Worm (Caenorhabditis elegans): ENCODE data around the gene srz-10.

srz-10 gene

DNA sequence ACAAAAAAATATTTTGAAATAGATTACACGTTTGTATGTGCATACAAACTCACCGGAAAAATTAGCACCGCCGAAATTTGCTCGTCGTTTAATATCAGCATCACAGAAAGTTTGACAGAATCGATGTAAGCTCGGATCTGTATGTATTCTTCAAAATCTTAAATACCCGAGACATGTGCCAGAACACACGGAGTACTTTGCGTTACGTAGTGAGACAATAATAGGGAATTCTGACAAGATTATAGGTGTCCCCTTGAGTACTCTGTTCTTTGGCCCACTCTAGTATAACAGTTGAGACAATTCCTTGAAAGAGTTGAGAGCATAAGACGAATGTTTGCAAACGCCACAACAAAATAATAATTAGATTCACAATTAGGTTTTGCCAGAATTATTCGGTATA, 5.3 kb downstream of the srz-10 start, which contains the start of gene srx-48:
Gene srx-48 (minus strand): TSS at position 101 of the 400 bp plus-strand sequence.
- TF ChIP-seq nhr-42 (GFP tag; IDR thresholded peaks at IDR 0.05) (no peak), mxl-3 (GFP tag; optimal IDR thresholded peaks at IDR 0.05) (no peak), lin-15B (tag; optimal IDR thresholded peaks at IDR 0.05) (no peak), F49E8.2 (tag; optimal IDR thresholded peaks at IDR 0.05; ENCODE audit: borderline replicate concordance) (no peak), nhr-28 (tag; optimal IDR thresholded peaks at IDR 0.05) (no peak), snpc-1.2 (GFP tag; IDR thresholded peaks at IDR 0.05) (no peak), unc-39 (tag; optimal IDR thresholded peaks at IDR 0.05) (no peak)

DNA sequence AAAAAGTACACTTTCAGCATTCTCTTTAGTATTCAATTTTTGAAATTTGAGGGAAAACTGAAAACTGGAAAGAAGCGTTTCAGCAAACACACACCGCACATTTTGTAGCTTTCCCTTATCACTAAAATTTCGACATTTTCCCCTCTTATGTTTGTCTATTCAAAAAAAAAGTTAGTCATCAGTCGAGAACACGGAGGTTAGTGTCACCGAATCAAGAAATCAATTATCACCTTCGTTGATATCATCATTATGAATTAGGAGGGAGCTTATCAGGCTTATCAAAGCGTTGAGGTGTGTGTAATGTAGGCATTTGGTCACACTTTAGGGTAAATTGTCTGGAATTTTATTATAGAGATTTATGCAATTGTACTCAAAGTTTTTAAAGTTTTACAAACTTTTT, 10.3 kb downstream of the srz-10 start, which contains the start of gene cpr-3:
Gene cpr-3 (minus strand): TSS at position 104 of the 400 bp plus-strand sequence.
- TF ChIP-seq F37D6.2 (tag; optimal IDR thresholded peaks at IDR 0.05), result no peak
- TF ChIP-seq nhr-111 (GFP tag; optimal IDR thresholded peaks at IDR 0.05), result no peak
- peak; percentile 49 for TF ChIP-seq hlh-30 (tag; optimal IDR thresholded peaks at IDR 0.05; ENCODE audit: insufficient read depth)
- peak; percentile 83 for TF ChIP-seq nhr-77 (tag; optimal IDR thresholded peaks at IDR 0.05)
- peak; percentile 99 for TF ChIP-seq nhr-6 (tag; optimal IDR thresholded peaks at IDR 0.05)
- no peak for TF ChIP-seq gei-8 (GFP tag; optimal IDR thresholded peaks at IDR 0.05)
- TF ChIP-seq nhr-48 (tag; optimal IDR thresholded peaks at IDR 0.05), result peak; percentile 27
- TF ChIP-seq mdl-1 (tag; optimal IDR thresholded peaks at IDR 0.05), result peak in 1 of 2 experiments; percentile 30
- peak; percentile 95 for TF ChIP-seq dmd-6 (GFP tag; IDR thresholded peaks at IDR 0.05)
- peak; percentile 73 for TF ChIP-seq dve-1 (tag; optimal IDR thresholded peaks at IDR 0.05; ENCODE audit: insufficient read depth)
- TF ChIP-seq ztf-7 (tag; optimal IDR thresholded peaks at IDR 0.05), result peak; percentile 31
- TF ChIP-seq daf-16 (GFP tag; optimal IDR thresholded peaks at IDR 0.05), result no peak
- TF ChIP-seq daf-16 (tag; optimal IDR thresholded peaks at IDR 0.05), result peak; percentile 85
- no peak for TF ChIP-seq sdz-12 (GFP tag; optimal IDR thresholded peaks at IDR 0.05)
- peak; percentile 99 for TF ChIP-seq pqm-1 (tag; optimal IDR thresholded peaks at IDR 0.05)
- peak; percentile 98 for TF ChIP-seq nhr-28 (tag; optimal IDR thresholded peaks at IDR 0.05)
- no peak for TF ChIP-seq nhr-11 (tag; optimal IDR thresholded peaks at IDR 0.05)
- TF ChIP-seq nhr-42 (GFP tag; IDR thresholded peaks at IDR 0.05), result no peak

DNA sequence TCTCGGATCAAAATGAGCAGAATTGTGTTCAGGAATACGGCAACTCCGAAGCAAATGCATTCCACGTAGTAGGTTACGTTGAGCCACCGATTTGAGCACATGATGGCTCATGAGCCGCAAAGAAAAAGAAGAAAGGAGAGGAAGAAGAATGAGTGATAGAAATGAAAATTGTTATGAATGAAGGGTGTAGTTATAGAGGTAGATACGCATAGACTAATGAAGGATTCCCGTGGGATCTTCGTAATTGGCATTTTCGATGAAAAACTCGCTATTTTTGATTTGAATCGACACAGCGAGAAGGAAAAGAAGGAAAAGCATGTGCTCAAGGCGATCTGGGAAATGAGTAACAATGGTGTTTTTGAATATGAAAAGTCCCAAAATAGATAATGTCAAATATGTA, 15.0 kb downstream of the srz-10 start, which contains the start of gene str-96:
Gene str-96 (minus strand): TSS at position 101 of the 400 bp plus-strand sequence.
- no peak for TF ChIP-seq zip-11 (GFP tag; IDR thresholded peaks at IDR 0.05)
- TF ChIP-seq ama-1 (optimal IDR thresholded peaks at IDR 0.05), result no peak
- TF ChIP-seq ZK337.2 (GFP tag; IDR thresholded peaks at IDR 0.05), result no peak
- TF ChIP-seq zag-1 (tag; optimal IDR thresholded peaks at IDR 0.05), result no peak
- no peak for TF ChIP-seq snpc-1.2 (GFP tag; IDR thresholded peaks at IDR 0.05)
- no peak for TF ChIP-seq nhr-10 (tag; optimal IDR thresholded peaks at IDR 0.05)
- no peak for TF ChIP-seq egl-43 (GFP tag; IDR thresholded peaks at IDR 0.05)
- no peak for TF ChIP-seq nhr-237 (tag; optimal IDR thresholded peaks at IDR 0.05)
- TF ChIP-seq daf-12 (tag; optimal IDR thresholded peaks at IDR 0.05), result no peak
- no peak for TF ChIP-seq nhr-42 (GFP tag; IDR thresholded peaks at IDR 0.05)
- no peak for TF ChIP-seq dpl-1 (GFP tag; optimal IDR thresholded peaks at IDR 0.05)
- no peak for TF ChIP-seq zfp-2 (tag; optimal IDR thresholded peaks at IDR 0.05)
- TF ChIP-seq Y48G9A.11 (GFP tag; IDR thresholded peaks at IDR 0.05), result no peak
- no peak for TF ChIP-seq nhr-28 (tag; optimal IDR thresholded peaks at IDR 0.05)

DNA sequence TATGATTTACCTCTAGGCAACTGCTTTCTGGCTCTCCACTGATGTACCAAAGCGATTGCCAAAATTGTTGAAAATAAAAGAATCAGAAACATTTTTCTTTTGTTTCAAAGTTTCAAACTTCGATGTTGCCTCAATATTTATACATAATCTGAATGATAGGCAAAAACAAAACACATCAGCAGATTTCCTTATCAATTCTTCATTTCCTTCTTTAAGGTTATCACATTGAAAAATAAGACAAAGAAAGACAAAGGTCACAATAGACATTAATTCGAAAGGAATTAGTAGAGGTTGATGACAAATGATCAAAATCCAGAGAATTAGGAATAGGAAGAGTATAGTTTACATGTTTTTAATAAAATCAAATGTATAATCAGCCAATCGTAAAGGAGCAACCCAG, 17.9 kb downstream of the srz-10 start, which contains the start of gene cyp-34A2:
Gene cyp-34A2 (minus strand): TSS at position 101 of the 400 bp plus-strand sequence.
- no peak for TF ChIP-seq jun-1 (tag; optimal IDR thresholded peaks at IDR 0.05)

DNA sequence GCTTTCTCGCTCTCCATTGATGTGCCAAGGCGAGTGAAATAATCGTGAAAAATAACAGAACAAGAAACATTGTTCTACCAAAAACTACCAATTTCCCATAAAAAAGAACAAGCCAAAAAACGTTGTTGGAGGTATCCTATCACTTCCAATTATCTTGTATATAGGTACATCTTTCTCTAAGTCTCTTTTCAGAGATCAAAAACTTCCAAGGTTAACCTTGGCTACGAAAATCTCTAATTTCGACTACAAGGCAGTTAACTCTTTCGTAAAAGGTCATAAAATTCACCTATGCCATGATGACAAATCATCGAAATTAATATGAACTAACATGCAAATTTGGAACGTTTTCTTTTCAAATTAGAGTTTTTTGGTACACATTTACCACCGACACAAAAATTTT, 21.0 kb downstream of the srz-10 start, which contains the start of gene cyp-34A1:
Gene cyp-34A1 (minus strand): TSS at position 101 of the 400 bp plus-strand sequence.
- TF ChIP-seq lir-3 (tag; optimal IDR thresholded peaks at IDR 0.05) (no peak), ceh-20 (GFP tag; IDR thresholded peaks at IDR 0.05) (no peak), snpc-1.2 (GFP tag; IDR thresholded peaks at IDR 0.05) (no peak), arid-1 (GFP tag; conservative IDR thresholded peaks at IDR 0.05) (no peak), nhr-11 (tag; optimal IDR thresholded peaks at IDR 0.05) (no peak), F44E2.7 (GFP tag; IDR thresholded peaks at IDR 0.05) (no peak), ceh-28 (tag; optimal IDR thresholded peaks at IDR 0.05) (no peak), nhr-10 (tag; optimal IDR thresholded peaks at IDR 0.05) (no peak), cey-2 (tag; optimal IDR thresholded peaks at IDR 0.05; ENCODE audit: borderline replicate concordance, insufficient read depth) (no peak), spr-3 (GFP tag; optimal IDR thresholded peaks at IDR 0.05) (no peak), tag-97 (GFP tag; IDR thresholded peaks at IDR 0.05) (no peak), dmd-6 (GFP tag; IDR thresholded peaks at IDR 0.05) (no peak), daf-8 (GFP tag; IDR thresholded peaks at IDR 0.05) (no peak), ces-1 (GFP tag; optimal IDR thresholded peaks at IDR 0.05) (no peak), dpl-1 (GFP tag; optimal IDR thresholded peaks at IDR 0.05) (no peak), D1046.2 (GFP tag; IDR thresholded peaks at IDR 0.05) (no peak), nhr-42 (GFP tag; IDR thresholded peaks at IDR 0.05) (no peak)
